Worm (Caenorhabditis elegans): ENCODE data around the gene C25F9.15.

Gene C25F9.15

DNA sequence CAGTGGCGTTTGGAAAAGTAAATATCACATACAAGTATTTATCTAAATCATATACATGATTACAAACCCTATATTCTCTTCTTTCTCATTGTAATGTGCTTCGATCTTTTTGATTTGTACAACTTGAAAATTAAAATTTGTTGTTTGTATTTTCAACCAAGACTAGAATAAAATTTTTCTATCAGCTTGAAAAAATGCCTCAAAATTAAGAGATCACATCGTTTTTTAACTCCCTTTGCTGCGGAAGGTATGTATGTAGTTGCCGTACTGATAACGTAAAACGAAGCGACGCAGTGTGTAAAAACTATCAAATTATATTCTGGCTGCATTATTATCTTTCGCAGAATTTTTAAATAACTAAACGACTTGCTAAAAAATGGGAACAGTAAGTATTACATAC, at the start of gene C25F9.15:
C25F9.15 (plus strand) TSS at position 301 of the 400 bp plus-strand sequence.
- TF ChIP-seq elt-2 (tag; optimal IDR thresholded peaks at IDR 0.05) (peak; percentile 42), unc-62 (GFP tag; optimal IDR thresholded peaks at IDR 0.05) (no peak)

DNA sequence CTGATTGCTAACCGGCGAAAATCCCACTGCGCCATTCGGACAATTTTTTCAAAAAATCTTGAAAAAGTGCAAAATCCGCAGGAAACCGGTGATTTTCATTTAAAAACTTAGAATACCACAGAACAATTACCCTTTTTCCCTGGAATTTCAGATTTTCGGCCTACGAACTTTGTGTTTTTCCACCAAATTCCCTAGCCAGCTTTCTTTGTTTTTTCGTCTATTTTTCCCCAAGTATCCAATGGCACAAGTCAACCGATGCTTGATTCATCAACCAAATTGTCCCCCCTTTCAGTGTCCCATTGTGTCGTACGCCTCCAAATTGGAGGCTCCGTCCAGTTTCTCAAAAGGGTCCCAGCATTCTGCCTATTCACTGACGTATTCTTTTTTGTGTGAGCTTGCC, 47.7 kb upstream of the C25F9.15 start, which contains the start of gene Y43F8A.1:
Y43F8A.1 (plus strand) TSS at position 301 of the 400 bp plus-strand sequence.
- no peak for TF ChIP-seq pha-4 (tag; optimal IDR thresholded peaks at IDR 0.05)
- no peak for TF ChIP-seq elt-2 (tag; optimal IDR thresholded peaks at IDR 0.05)
- no peak for TF ChIP-seq nhr-11 (tag; optimal IDR thresholded peaks at IDR 0.05)
- TF ChIP-seq ceh-28 (tag; optimal IDR thresholded peaks at IDR 0.05): no peak
- TF ChIP-seq nhr-43 (tag; optimal IDR thresholded peaks at IDR 0.05; ENCODE audit: poor library complexity, severe bottlenecking): no peak
- no peak for TF ChIP-seq unc-39 (tag; optimal IDR thresholded peaks at IDR 0.05)
- TF ChIP-seq fkh-10 (GFP tag; optimal IDR thresholded peaks at IDR 0.05): no peak
- TF ChIP-seq egl-27 (tag; optimal IDR thresholded peaks at IDR 0.05): no peak
- TF ChIP-seq pqm-1 (tag; optimal IDR thresholded peaks at IDR 0.05): no peak
- TF ChIP-seq R02D3.7 (tag; optimal IDR thresholded peaks at IDR 0.05): no peak

DNA sequence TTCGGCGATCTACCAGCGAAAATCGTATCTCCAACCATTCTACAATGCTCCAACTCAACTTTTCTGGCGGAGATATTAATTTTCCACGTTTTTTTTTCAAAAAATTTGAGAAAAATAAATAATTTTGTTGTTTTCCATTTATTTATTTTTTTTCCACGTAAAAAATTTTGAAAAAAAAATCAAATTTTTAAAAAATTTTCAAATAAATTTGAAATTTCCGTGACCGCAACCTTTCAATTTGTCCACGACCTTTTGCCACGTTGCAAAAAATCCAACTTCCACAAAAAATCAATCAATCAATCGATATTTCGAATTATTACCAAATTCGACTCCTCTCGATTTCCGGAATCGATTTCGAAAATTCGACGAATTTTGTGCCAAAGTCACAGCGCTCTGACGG, 46.7 kb upstream of the C25F9.15 start, which contains the start of gene Y43F8A.2:
Y43F8A.2 (plus strand) TSS at position 301 of the 400 bp plus-strand sequence.
- TF ChIP-seq nhr-11 (tag; optimal IDR thresholded peaks at IDR 0.05) (no peak), fkh-2 (tag; optimal IDR thresholded peaks at IDR 0.05) (no peak), ceh-16 (tag; optimal IDR thresholded peaks at IDR 0.05) (no peak), nhr-43 (tag; optimal IDR thresholded peaks at IDR 0.05; ENCODE audit: poor library complexity, severe bottlenecking) (no peak), ztf-11 (tag; optimal IDR thresholded peaks at IDR 0.05) (no peak), nhr-28 (tag; optimal IDR thresholded peaks at IDR 0.05) (no peak), elt-3 (tag; optimal IDR thresholded peaks at IDR 0.05) (no peak), nhr-76 (tag; optimal IDR thresholded peaks at IDR 0.05) (no peak), daf-12 (tag; optimal IDR thresholded peaks at IDR 0.05) (no peak), unc-62 (GFP tag; optimal IDR thresholded peaks at IDR 0.05) (no peak), nhr-12 (tag; optimal IDR thresholded peaks at IDR 0.05) (no peak), pqm-1 (tag; optimal IDR thresholded peaks at IDR 0.05) (no peak), nhr-23 (tag; optimal IDR thresholded peaks at IDR 0.05) (no peak)

DNA sequence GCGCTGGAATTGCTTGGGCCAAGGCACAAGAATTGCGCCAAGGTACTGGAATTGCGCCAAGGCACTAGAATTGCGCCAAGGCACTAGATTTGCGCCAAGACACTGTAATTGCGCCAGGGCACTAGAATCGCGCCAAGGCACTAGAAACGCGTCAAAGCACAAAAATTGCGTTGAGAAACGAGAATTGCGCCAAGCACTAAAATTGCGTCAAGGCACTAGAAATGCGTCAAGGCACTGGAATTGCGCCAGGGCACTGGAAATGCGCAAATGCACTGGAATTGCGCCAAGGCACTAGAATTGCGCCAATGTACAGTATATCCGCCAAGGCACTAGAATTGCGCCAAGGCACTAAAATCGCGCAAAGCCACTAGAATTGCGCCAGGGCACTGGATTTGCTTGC, 46.2 kb upstream of the C25F9.15 start:
- no peak for TF ChIP-seq fkh-2 (tag; optimal IDR thresholded peaks at IDR 0.05)
- TF ChIP-seq lin-15B (tag; optimal IDR thresholded peaks at IDR 0.05): no peak

DNA sequence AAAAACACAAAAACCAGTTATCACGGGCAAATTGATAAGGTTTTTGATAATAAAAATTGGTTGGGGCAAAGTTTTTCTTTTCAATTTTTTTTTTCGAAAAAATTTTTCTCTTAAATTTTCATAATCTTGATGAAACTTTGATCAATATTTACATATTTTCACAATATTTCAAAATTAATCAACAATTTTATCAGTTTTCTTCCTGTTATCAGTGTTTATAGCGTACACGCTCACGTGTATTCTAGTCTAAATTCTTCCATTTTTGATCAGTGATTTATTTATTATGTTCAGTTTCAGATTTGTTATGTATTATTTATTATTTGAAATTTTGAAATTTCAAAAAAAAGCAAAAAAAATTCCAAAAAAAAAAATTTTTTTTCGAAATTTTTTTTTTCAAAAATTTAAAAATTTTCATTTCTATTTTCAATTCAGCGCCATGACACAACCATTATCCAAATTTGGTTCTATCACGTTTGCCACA, 40.9 kb upstream of the C25F9.15 start, which contains the start of gene nceh-1:
nceh-1 (plus strand) TSS at position 431 of the 481 bp plus-strand sequence.
- TF ChIP-seq pqm-1 (tag; optimal IDR thresholded peaks at IDR 0.05): peak; percentile 21
- TF ChIP-seq mml-1 (tag; optimal IDR thresholded peaks at IDR 0.05): no peak
- TF ChIP-seq mdl-1 (tag; optimal IDR thresholded peaks at IDR 0.05): no peak
- TF ChIP-seq nhr-43 (tag; optimal IDR thresholded peaks at IDR 0.05; ENCODE audit: poor library complexity, severe bottlenecking): no peak
- no peak for TF ChIP-seq ama-1 (optimal IDR thresholded peaks at IDR 0.05)
- no peak for TF ChIP-seq unc-62 (GFP tag; optimal IDR thresholded peaks at IDR 0.05)
- TF ChIP-seq nhr-237 (tag; optimal IDR thresholded peaks at IDR 0.05): no peak
- TF ChIP-seq fkh-10 (GFP tag; optimal IDR thresholded peaks at IDR 0.05): no peak
- TF ChIP-seq nhr-25 (tag; optimal IDR thresholded peaks at IDR 0.05): no peak
- TF ChIP-seq pha-4 (tag; optimal IDR thresholded peaks at IDR 0.05): peak; percentile 85
- TF ChIP-seq snpc-4 (tag; optimal IDR thresholded peaks at IDR 0.05): no peak
- peak; percentile 85 for TF ChIP-seq elt-2 (tag; optimal IDR thresholded peaks at IDR 0.05)
- no peak for TF ChIP-seq lsy-12 (tag; optimal IDR thresholded peaks at IDR 0.05)
- TF ChIP-seq aly-2 (tag; optimal IDR thresholded peaks at IDR 0.05): no peak
- TF ChIP-seq ZK546.5 (tag; optimal IDR thresholded peaks at IDR 0.05): no peak
- TF ChIP-seq skn-1 (tag; optimal IDR thresholded peaks at IDR 0.05): no peak
- no peak for TF ChIP-seq egl-27 (tag; optimal IDR thresholded peaks at IDR 0.05)
- no peak for TF ChIP-seq eor-1 (tag; optimal IDR thresholded peaks at IDR 0.05)
- no peak for TF ChIP-seq nhr-67 (tag; optimal IDR thresholded peaks at IDR 0.05)

DNA sequence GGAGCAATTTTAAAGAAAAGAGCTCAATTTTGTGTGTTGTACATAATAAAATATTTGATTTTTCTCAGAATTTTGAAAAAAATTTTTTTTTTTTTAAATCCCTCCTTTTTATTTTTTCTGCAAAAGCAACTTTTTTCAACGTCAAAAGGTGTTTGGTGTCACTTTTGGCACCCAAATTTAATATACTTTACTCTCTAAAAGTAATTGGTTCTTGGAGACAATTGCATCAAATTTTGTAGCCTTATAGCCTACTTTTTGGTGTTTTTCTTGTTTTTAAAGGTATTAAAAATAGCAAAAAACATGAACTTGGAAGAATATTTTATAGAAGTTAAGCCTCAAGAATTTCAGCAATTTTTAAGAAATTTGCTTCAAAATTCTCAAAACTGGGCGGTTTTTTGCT, 37.0 kb upstream of the C25F9.15 start, which contains the start of gene srw-84:
srw-84 (plus strand) TSS at position 301 of the 400 bp plus-strand sequence.
- TF ChIP-seq elt-2 (tag; optimal IDR thresholded peaks at IDR 0.05): no peak
- no peak for TF ChIP-seq hmg-11 (tag; optimal IDR thresholded peaks at IDR 0.05)
